Worm (Caenorhabditis elegans) whole organism, L4 larva: ENCODE measurements around the gene srw-76.
A peak's percentile ranks its signal among the peaks of the same experiment; 100 is the strongest.

ENCODE experiments used
- D1046.2 ChIP-seq: fragments of 200-800 bp; sonication (Bioruptor generic); IDR thresholded peaks from 2 replicates; pipeline ENCODE4 v1.3.6; 2022; ENCODE audit warnings: missing genetic modification characterization, missing compliant biosample characterization
- F37D6.2 ChIP-seq: sonication (generic microtip); optimal IDR thresholded peaks from 2 replicates; lab custom pipeline; 2016; ENCODE audit warnings: mild to moderate bottlenecking, missing genetic modification characterization, missing compliant biosample characterization
- R02D3.7 ChIP-seq: fragments of 150-350 bp; sonication (generic microtip); optimal IDR thresholded peaks from 3 replicates; lab custom pipeline; 2014; ENCODE audit warnings: missing biosample characterization, missing genetic modification characterization
- T26A8.4 ChIP-seq: fragments of 200-800 bp; sonication (Bioruptor generic); IDR thresholded peaks from 2 replicates; pipeline ENCODE4 v1.3.6; 2022; ENCODE audit warnings: missing genetic modification characterization, missing compliant biosample characterization
- Y105C5A.15 ChIP-seq: fragments of 200-800 bp; sonication (Bioruptor generic); IDR thresholded peaks from 2 replicates; pipeline ENCODE4 v1.3.6; 2022; ENCODE audit warnings: missing genetic modification characterization, missing compliant biosample characterization
- aha-1 ChIP-seq: fragments of 150-350 bp; peaks from one replicate; lab custom pipeline; 2014; ENCODE audit warnings: missing biosample characterization, missing genetic modification characterization
- arid-1 ChIP-seq: fragments of 200-800 bp; sonication (Bioruptor generic); conservative IDR thresholded peaks from 2 replicates; pipeline ENCODE4 v1.3.6; 2022; ENCODE audit warnings: missing genetic modification reagents, missing genetic modification characterization, missing compliant biosample characterization
- ceh-44 ChIP-seq: fragments of 200-800 bp; sonication (Bioruptor generic); IDR thresholded peaks from 2 replicates; pipeline ENCODE4 v1.3.6; 2022; ENCODE audit warnings: missing genetic modification reagents, missing genetic modification characterization, missing compliant biosample characterization
- ceh-82 ChIP-seq: sonication (generic microtip); optimal IDR thresholded peaks from 2 replicates; lab custom pipeline; 2017; ENCODE audit warnings: missing biosample characterization, missing genetic modification characterization
- ces-1 ChIP-seq: fragments of 150-350 bp; sonication (generic microtip); optimal IDR thresholded peaks from 4 replicates; lab custom pipeline; 2014; ENCODE audit warnings: missing biosample characterization, missing genetic modification reagents, missing genetic modification characterization
- daf-16 ChIP-seq, 3 experiments: sonication (generic microtip); optimal IDR thresholded peaks; 2 replicates each; lab custom pipeline; 2016 to 2017; ENCODE audit warnings: missing genetic modification characterization in 3 of 3, missing genetic modification reagents in 3 of 3, mild to moderate bottlenecking in 2 of 3, missing compliant biosample characterization in 2 of 3, missing biosample characterization in 1 of 3, moderate library complexity in 1 of 3
- daf-19 ChIP-seq: fragments of 200-800 bp; sonication (Bioruptor generic); conservative IDR thresholded peaks from 2 replicates; pipeline ENCODE4 v1.3.6; 2022; ENCODE audit warnings: missing genetic modification characterization, missing compliant biosample characterization
- dve-1 ChIP-seq: sonication (generic microtip); optimal IDR thresholded peaks from 2 replicates; lab custom pipeline; 2017; ENCODE audit warnings: antibody characterized with exemption, mild to moderate bottlenecking, missing genetic modification characterization, missing compliant biosample characterization; ENCODE audit not compliant: insufficient read depth
- egl-27 ChIP-seq: sonication (generic microtip); optimal IDR thresholded peaks from 3 replicates; lab custom pipeline; 2017; ENCODE audit warnings: missing biosample characterization, missing genetic modification reagents, missing genetic modification characterization
- egl-43 ChIP-seq: fragments of 200-800 bp; sonication (Bioruptor generic); IDR thresholded peaks from 2 replicates; pipeline ENCODE4 v1.3.6; 2022; ENCODE audit warnings: missing genetic modification reagents, missing genetic modification characterization, missing compliant biosample characterization
- hlh-11 ChIP-seq: fragments of 200-800 bp; sonication (Bioruptor generic); optimal IDR thresholded peaks from 2 replicates; lab custom pipeline; 2018; ENCODE audit warnings: mild to moderate bottlenecking, missing genetic modification characterization, missing compliant biosample characterization
- hlh-30 ChIP-seq: sonication (generic microtip); optimal IDR thresholded peaks from 2 replicates; lab custom pipeline; 2017; ENCODE audit warnings: antibody characterized with exemption, mild to moderate bottlenecking, missing genetic modification characterization, missing compliant biosample characterization; ENCODE audit not compliant: insufficient read depth
- lin-1 ChIP-seq: fragments of 200-800 bp; sonication (Bioruptor generic); IDR thresholded peaks from 2 replicates; pipeline ENCODE4 v1.3.6; 2022; ENCODE audit warnings: missing genetic modification reagents, missing genetic modification characterization, missing compliant biosample characterization
- lin-13 ChIP-seq: fragments of 150-350 bp; optimal IDR thresholded peaks from 2 replicates; lab custom pipeline; 2014; ENCODE audit warnings: missing biosample characterization, missing genetic modification reagents, missing genetic modification characterization
- lin-15B ChIP-seq: fragments of 150-350 bp; sonication (generic microtip); optimal IDR thresholded peaks from 3 replicates; lab custom pipeline; 2014; ENCODE audit warnings: missing biosample characterization, missing genetic modification characterization
- lsy-2 ChIP-seq, 2 experiments: fragments of 150-350 bp in 1 of 2; sonication (generic microtip) in 1 of 2; optimal IDR thresholded peaks; 2 replicates each; lab custom pipeline; 2014 to 2017; ENCODE audit warnings: missing biosample characterization in 2 of 2, missing genetic modification characterization in 2 of 2
- madf-9 ChIP-seq: fragments of 200-800 bp; sonication (Bioruptor generic); conservative IDR thresholded peaks from 2 replicates; pipeline ENCODE4 v1.3.6; 2022; ENCODE audit warnings: missing genetic modification reagents, missing genetic modification characterization, missing compliant biosample characterization
- mdt-29 ChIP-seq: fragments of 200-800 bp; sonication (Bioruptor generic); IDR thresholded peaks from 2 replicates; pipeline ENCODE4 v1.3.6; 2022; ENCODE audit warnings: missing genetic modification reagents, missing genetic modification characterization, missing compliant biosample characterization
- mxl-2 ChIP-seq: fragments of 200-800 bp; sonication (Bioruptor generic); conservative IDR thresholded peaks from 2 replicates; pipeline ENCODE4 v1.3.6; 2022; ENCODE audit warnings: missing genetic modification reagents, missing genetic modification characterization, missing compliant biosample characterization
- nhr-25 ChIP-seq: sonication (generic microtip); optimal IDR thresholded peaks from 2 replicates; lab custom pipeline; 2017; ENCODE audit warnings: missing genetic modification characterization, mild to moderate bottlenecking, missing compliant biosample characterization, antibody characterized with exemption, moderate library complexity, borderline replicate concordance; ENCODE audit not compliant: insufficient read depth
- nhr-6 ChIP-seq: fragments of 150-350 bp; optimal IDR thresholded peaks from 2 replicates; lab custom pipeline; 2014; ENCODE audit warnings: missing biosample characterization, missing genetic modification characterization
- nhr-76 ChIP-seq: fragments of 150-350 bp; optimal IDR thresholded peaks from 2 replicates; lab custom pipeline; 2014; ENCODE audit warnings: missing biosample characterization, missing genetic modification characterization
- nhr-77 ChIP-seq: fragments of 150-350 bp; optimal IDR thresholded peaks from 2 replicates; lab custom pipeline; 2014; ENCODE audit warnings: missing biosample characterization, missing genetic modification characterization
- php-3 ChIP-seq: fragments of 200-800 bp; sonication (Bioruptor generic); IDR thresholded peaks from 2 replicates; pipeline ENCODE4 v1.3.6; 2022; ENCODE audit warnings: missing genetic modification reagents, missing genetic modification characterization, missing compliant biosample characterization
- sdz-12 ChIP-seq: fragments of 200-800 bp; sonication (Bioruptor generic); optimal IDR thresholded peaks from 2 replicates; lab custom pipeline; 2018; ENCODE audit warnings: mild to moderate bottlenecking, missing genetic modification characterization, missing compliant biosample characterization
- set-16 ChIP-seq: fragments of 200-800 bp; sonication (Bioruptor generic); IDR thresholded peaks from 2 replicates; pipeline ENCODE4 v1.3.6; 2022; ENCODE audit warnings: missing genetic modification reagents, missing genetic modification characterization, missing compliant biosample characterization
- skn-1 ChIP-seq: fragments of 150-350 bp; optimal IDR thresholded peaks from 2 replicates; lab custom pipeline; 2014; ENCODE audit warnings: missing biosample characterization, missing genetic modification characterization
- spr-1 ChIP-seq: sonication (generic microtip); optimal IDR thresholded peaks from 2 replicates; lab custom pipeline; 2016; ENCODE audit warnings: mild to moderate bottlenecking, missing genetic modification characterization, missing compliant biosample characterization
- spr-3 ChIP-seq: fragments of 200-800 bp; sonication (Bioruptor generic); optimal IDR thresholded peaks from 2 replicates; lab custom pipeline; 2018; ENCODE audit warnings: mild to moderate bottlenecking, missing genetic modification characterization, missing compliant biosample characterization
- tra-1 ChIP-seq: fragments of 200-800 bp; sonication (Bioruptor generic); IDR thresholded peaks from 2 replicates; pipeline ENCODE4 v1.3.6; 2022; ENCODE audit warnings: missing genetic modification reagents, missing genetic modification characterization, missing compliant biosample characterization
- unc-39 ChIP-seq: sonication (generic microtip); optimal IDR thresholded peaks from 2 replicates; lab custom pipeline; 2017; ENCODE audit warnings: missing biosample characterization, missing genetic modification characterization
- zag-1 ChIP-seq: fragments of 150-350 bp; optimal IDR thresholded peaks from 2 replicates; lab custom pipeline; 2014; ENCODE audit warnings: missing biosample characterization, missing genetic modification characterization
- zfp-2 ChIP-seq: sonication (generic microtip); optimal IDR thresholded peaks from 2 replicates; lab custom pipeline; 2016; ENCODE audit warnings: mild to moderate bottlenecking, missing genetic modification characterization, missing compliant biosample characterization
- zfp-3 ChIP-seq: fragments of 200-800 bp; sonication (Bioruptor generic); conservative IDR thresholded peaks from 2 replicates; pipeline ENCODE4 v1.3.6; 2022; ENCODE audit warnings: missing genetic modification reagents, missing genetic modification characterization, missing compliant biosample characterization
- zip-2 ChIP-seq: fragments of 150-350 bp; optimal IDR thresholded peaks from 2 replicates; lab custom pipeline; 2014; ENCODE audit warnings: missing biosample characterization, missing genetic modification characterization

The srw-76 gene

DNA sequence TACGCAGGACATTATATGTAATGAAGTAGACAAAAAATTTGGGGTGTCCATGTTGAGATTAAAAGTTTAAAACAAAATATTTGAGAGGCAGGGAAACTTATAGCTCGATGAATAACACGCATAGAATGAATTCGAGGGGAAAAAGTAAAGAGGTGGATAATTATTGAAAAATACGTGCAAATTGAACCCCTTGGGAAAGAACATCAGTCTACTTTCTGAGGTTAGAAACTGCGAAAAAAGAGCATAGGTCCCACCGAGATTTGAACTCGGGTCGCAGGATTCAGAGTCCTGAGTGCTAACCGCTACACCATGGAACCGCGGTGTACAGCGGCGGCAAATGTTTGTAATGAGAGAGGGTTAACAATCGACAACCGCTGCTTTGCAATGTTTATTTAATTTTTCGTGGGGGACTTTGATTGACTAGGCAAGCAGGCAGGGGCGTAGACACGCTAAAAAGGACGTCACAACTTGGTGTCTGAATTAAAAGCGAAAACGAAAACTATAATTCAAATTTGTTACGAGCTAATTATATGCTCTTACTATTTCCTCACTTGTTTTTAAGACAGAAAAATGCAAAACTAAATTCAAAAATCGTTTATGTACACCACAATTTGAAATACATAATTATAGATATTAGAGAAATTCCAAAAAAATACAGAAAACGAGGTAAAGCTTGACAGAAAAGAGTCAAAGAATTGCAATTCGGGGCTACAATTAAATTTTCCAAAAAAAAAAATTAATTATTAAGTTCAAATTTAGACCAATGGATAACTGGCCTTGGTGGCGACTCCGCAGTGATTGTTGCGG is 45.9 kb downstream of the srw-76 start, which contains the start of gene srh-269 (continued):
- TF ChIP-seq zfp-2 (tag; lab: Kevin White, UChicago) (no peak), hlh-11 (tag; lab: Kevin White, UChicago) (peak; percentile 81), hlh-30 (tag; lab: Kevin White, UChicago) (peak; percentile 17), ceh-82 (no peak), zfp-3 (peak; percentile 95), php-3 (GFP tag; lab: Robert Waterston, UW) (peak; percentile 80), zip-2 (tag; lab: Kevin White, UChicago) (no peak), aha-1 (tag; lab: Kevin White, UChicago) (peak; percentile 93), lin-15B (tag; lab: Kevin White, UChicago) (no peak), mxl-2 (GFP tag; lab: Robert Waterston, UW) (no peak), spr-1 (tag; lab: Kevin White, UChicago) (peak; percentile 75), D1046.2 (GFP tag; lab: Robert Waterston, UW) (peak; percentile 87), set-16 (GFP tag; lab: Robert Waterston, UW) (peak; percentile 37; the same call in 1 of the 2 replicates), Y105C5A.15 (GFP tag; lab: Robert Waterston, UW) (0 out of 2 replicates have a peak, but pooled peaks have one; percentile 75), lin-1 (GFP tag; lab: Robert Waterston, UW) (peak; percentile 83; the same call in 1 of the 2 replicates), lin-13 (GFP tag; lab: Kevin White, UChicago) (peak; percentile 38), nhr-6 (no peak), skn-1 (tag; lab: Kevin White, UChicago) (no peak), ceh-44 (GFP tag; lab: Robert Waterston, UW) (peak; percentile 69; the same call in 1 of the 2 replicates), egl-43 (GFP tag; lab: Robert Waterston, UW) (peak; percentile 96), lsy-2 (tag; optimal IDR thresholded peaks at IDR 0.05; lab: Kevin White, UChicago) (no peak), R02D3.7 (no peak), daf-19 (peak; percentile 86; the same call in 1 of the 2 replicates), arid-1 (peak; percentile 92), zag-1 (tag; lab: Kevin White, UChicago) (no peak)

- TF ChIP-seq egl-27 (no peak), nhr-76 (tag; lab: Kevin White, UChicago) (no peak), F37D6.2 (no peak), ceh-44 (GFP tag; lab: Robert Waterston, UW) (no peak), unc-39 (tag; lab: Kevin White, UChicago) (no peak), ces-1 (GFP tag; lab: Kevin White, UChicago) (no peak), dve-1 (tag; lab: Kevin White, UChicago) (no peak), D1046.2 (GFP tag; lab: Robert Waterston, UW) (no peak), mdt-29 (GFP tag; lab: Robert Waterston, UW) (no peak), sdz-12 (GFP tag; lab: Kevin White, UChicago) (no peak), ceh-82 (no peak), madf-9 (no peak)
Measured at ce11 chrV:16589488-16589887, 48.6 kb downstream of the srw-76 start.

ce11 chrV:16588428-16588827 is 49.7 kb downstream of the srw-76 start, which contains the start of gene srw-73:
srw-73 (minus strand) TSS chrV:16588528.
- TF ChIP-seq T26A8.4 (no peak), nhr-25 (tag; lab: Kevin White, UChicago) (no peak), lin-1 (GFP tag; lab: Robert Waterston, UW) (no peak), tra-1 (GFP tag; lab: Robert Waterston, UW) (no peak), D1046.2 (GFP tag; lab: Robert Waterston, UW) (no peak), php-3 (GFP tag; lab: Robert Waterston, UW) (no peak), ceh-82 (no peak), zfp-3 (no peak), spr-3 (GFP tag; lab: Kevin White, UChicago) (no peak), daf-16 (GFP tag; optimal IDR thresholded peaks at IDR 0.05; lab: Kevin White, UChicago) (no peak), daf-16 (tag; optimal IDR thresholded peaks at IDR 0.05; lab: Kevin White, UChicago) (no peak), zag-1 (tag; lab: Kevin White, UChicago) (no peak), nhr-77 (tag; lab: Kevin White, UChicago) (no peak)
